Worm (Caenorhabditis elegans) whole organism, L4/young adult: ENCODE measurements around the gene rcd-1.

Experiments used
- W03F9.2 ChIP-seq: fragments of 150-350 bp; optimal IDR thresholded peaks from 2 replicates; lab custom pipeline; 2014; ENCODE audit warnings: missing biosample characterization, missing genetic modification characterization
- dao-5 ChIP-seq: sonication (generic microtip); optimal IDR thresholded peaks from 2 replicates; lab custom pipeline; 2016; ENCODE audit warnings: missing genotype, missing genetic modification characterization, moderate library complexity, missing compliant biosample characterization
- him-1 ChIP-seq: sonication (generic microtip); optimal IDR thresholded peaks from 2 replicates; lab custom pipeline; 2016; ENCODE audit warnings: missing genotype, missing genetic modification reagents, missing genetic modification characterization, missing compliant biosample characterization

DNA sequence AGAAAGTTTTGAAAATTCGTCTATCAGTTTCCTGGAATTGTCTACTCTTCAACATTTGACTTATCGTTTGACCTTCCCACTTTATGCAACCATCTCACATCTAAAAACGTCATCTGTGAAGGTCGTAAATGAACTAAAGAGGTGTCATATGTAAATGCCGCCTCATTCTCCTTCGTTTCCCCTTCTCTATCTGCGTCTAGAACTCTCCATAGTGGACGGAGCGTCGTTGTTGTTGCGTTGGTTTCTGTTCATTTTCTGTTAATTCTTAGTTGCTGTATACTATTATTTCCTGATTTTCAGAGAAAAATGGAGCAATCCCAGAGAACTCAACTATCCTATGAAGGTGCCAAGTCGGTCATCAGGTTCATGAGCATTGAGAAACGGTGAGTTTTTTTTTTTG is 36.7 kb upstream of the rcd-1 start, which contains the start of gene fbxc-52:
- TF ChIP-seq dao-5 (no peak), him-1 (tag; lab: Kevin White, UChicago) (no peak), W03F9.2 (no peak)
